Worm (Caenorhabditis elegans): Measurements from ENCODE around the gene fubl-1.
A peak's percentile ranks its signal among the peaks of the same experiment; 100 is the strongest.

The fubl-1 gene

DNA sequence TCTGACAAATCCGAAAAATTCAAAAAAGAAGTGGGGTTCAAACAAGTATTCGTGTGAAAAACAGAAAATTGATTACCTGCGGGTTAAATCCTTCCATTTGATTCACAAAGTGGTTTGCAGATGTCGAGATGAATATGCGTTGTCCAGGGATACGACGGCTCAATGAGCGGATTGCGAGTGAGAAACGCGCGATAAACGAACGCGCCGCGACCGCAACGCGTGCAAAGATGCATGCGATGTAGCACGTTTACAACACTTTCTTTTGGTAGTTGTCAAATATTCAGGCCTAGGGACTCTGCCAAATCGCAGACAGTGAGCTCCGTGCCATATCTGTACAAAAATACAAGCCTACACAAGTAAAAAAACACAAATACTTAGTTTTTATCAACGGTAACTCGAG, at the start of gene fubl-1:
TSS of gene fubl-1 (minus strand) at position 202 of the 400 bp plus-strand sequence.
- TF ChIP-seq mcd-1 (GFP tag; IDR thresholded peaks at IDR 0.05) (peak; percentile 61), aptf-2 (GFP tag; conservative IDR thresholded peaks at IDR 0.05) (0 out of 2 replicates have a peak, but pooled peaks have one; percentile 13), lsl-1 (GFP tag; optimal IDR thresholded peaks at IDR 0.05) (peak; percentile 76), T07F8.4 (tag; optimal IDR thresholded peaks at IDR 0.05) (no peak), D2030.7 (GFP tag; IDR thresholded peaks at IDR 0.05) (peak; percentile 49; the same call in 1 of the 2 replicates), madf-8 (GFP tag; conservative IDR thresholded peaks at IDR 0.05) (peak; percentile 71), hsf-1 (GFP tag; IDR thresholded peaks at IDR 0.05) (no peak), hmg-1.2 (GFP tag; IDR thresholded peaks at IDR 0.05) (peak; percentile 29; the same call in 1 of the 2 replicates), xnd-1 (tag; optimal IDR thresholded peaks at IDR 0.05) (peak; percentile 17), nhr-120 (GFP tag; IDR thresholded peaks at IDR 0.05) (no peak), efl-1 (GFP tag; optimal IDR thresholded peaks at IDR 0.05) (peak; percentile 14), hmg-20 (GFP tag; IDR thresholded peaks at IDR 0.05) (no peak), madf-3 (GFP tag; IDR thresholded peaks at IDR 0.05) (peak; percentile 97), madf-6 (GFP tag; IDR thresholded peaks at IDR 0.05) (peak; percentile 64; the same call in 1 of the 2 replicates), lin-26 (GFP tag; IDR thresholded peaks at IDR 0.05) (0 out of 2 replicates have a peak, but pooled peaks have one; percentile 7), ceh-91 (GFP tag; IDR thresholded peaks at IDR 0.05) (peak; percentile 68), ccch-3 (GFP tag; optimal IDR thresholded peaks at IDR 0.05) (no peak), ztf-28 (GFP tag; IDR thresholded peaks at IDR 0.05) (0 out of 2 replicates have a peak, but pooled peaks have one; percentile 48), dox-1 (GFP tag; IDR thresholded peaks at IDR 0.05) (peak; percentile 65)

DNA sequence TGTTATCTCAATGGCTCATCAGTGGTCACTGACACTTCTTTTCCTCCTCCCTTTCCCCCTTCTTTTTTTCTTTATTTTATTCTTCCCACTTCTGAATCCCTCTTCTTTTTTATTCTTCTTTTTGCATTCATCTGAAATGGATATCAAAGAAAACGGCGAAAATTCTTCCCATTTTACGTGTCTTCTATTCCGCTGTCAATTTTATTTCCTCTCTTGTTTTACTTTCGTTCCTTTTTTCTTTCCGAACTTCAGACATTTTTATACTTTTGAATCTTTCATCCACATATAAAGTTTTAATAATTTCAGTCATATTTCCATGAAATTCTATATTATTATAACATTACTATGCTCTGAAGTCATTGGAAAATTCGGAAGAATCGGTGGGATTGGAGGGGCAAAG, 48.6 kb upstream of the fubl-1 start, which contains the start of gene B0024.3:
TSS of gene B0024.3 (plus strand) at position 301 of the 400 bp plus-strand sequence.
- TF ChIP-seq snpc-4 (GFP tag; optimal IDR thresholded peaks at IDR 0.05) (no peak), snpc-4 (tag; optimal IDR thresholded peaks at IDR 0.05) (no peak), hmg-1.2 (GFP tag; IDR thresholded peaks at IDR 0.05) (no peak), fkh-3 (tag; optimal IDR thresholded peaks at IDR 0.05) (no peak), B0336.3 (GFP tag; IDR thresholded peaks at IDR 0.05) (no peak), dox-1 (GFP tag; IDR thresholded peaks at IDR 0.05) (no peak), cebp-1 (GFP tag; IDR thresholded peaks at IDR 0.05) (no peak), cebp-1 (tag; optimal IDR thresholded peaks at IDR 0.05) (no peak), nfyb-1 (GFP tag; IDR thresholded peaks at IDR 0.05) (no peak), cebp-2 (GFP tag; IDR thresholded peaks at IDR 0.05) (no peak), sea-2 (GFP tag; IDR thresholded peaks at IDR 0.05) (no peak), ceh-79 (tag; optimal IDR thresholded peaks at IDR 0.05) (no peak), madf-10 (tag; optimal IDR thresholded peaks at IDR 0.05) (no peak), C17E4.6 (GFP tag; IDR thresholded peaks at IDR 0.05) (no peak), K11D2.4 (GFP tag; IDR thresholded peaks at IDR 0.05) (no peak), lin-54 (GFP tag; optimal IDR thresholded peaks at IDR 0.05) (no peak)

DNA sequence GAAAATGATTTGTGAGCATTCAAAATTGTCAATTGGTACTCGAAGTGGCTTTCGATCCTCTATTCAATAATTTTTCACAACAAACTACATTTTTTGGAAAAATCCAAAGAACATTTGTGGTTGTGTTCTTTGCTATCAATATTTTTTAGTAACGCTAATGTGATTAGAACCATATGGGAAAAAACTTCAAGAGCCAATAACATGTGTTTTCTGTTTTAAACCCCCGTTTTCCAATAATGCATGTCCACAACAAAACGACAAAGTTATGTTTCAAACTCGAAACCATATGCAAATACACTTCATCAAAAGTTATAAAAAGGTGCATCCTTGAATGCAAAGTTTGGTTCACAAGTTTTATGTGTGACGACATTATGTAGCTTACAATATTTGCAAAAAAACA, 47.2 kb upstream of the fubl-1 start:
- TF ChIP-seq ZK185.1 (tag; optimal IDR thresholded peaks at IDR 0.05; ENCODE audit: poor library complexity, severe bottlenecking) (no peak), tlf-1 (GFP tag; optimal IDR thresholded peaks at IDR 0.05) (no peak), nfya-1 (tag; optimal IDR thresholded peaks at IDR 0.05; ENCODE audit: borderline replicate concordance, insufficient read depth) (no peak), lsy-27 (tag; optimal IDR thresholded peaks at IDR 0.05; ENCODE audit: borderline replicate concordance, insufficient read depth) (no peak), lag-1 (GFP tag; IDR thresholded peaks at IDR 0.05) (no peak), aptf-2 (GFP tag; conservative IDR thresholded peaks at IDR 0.05) (no peak), B0336.3 (GFP tag; IDR thresholded peaks at IDR 0.05) (no peak), die-1 (tag; optimal IDR thresholded peaks at IDR 0.05) (no peak)
